Fruit fly (Drosophila melanogaster) whole organism, prepupa: ENCODE results near the gene Ir31a.

ENCODE experiments used
- CG10631 ChIP-seq: fragments of 200-800 bp; sonication (Bioruptor generic); optimal IDR thresholded peaks from 2 replicates; lab custom pipeline; 2016; ENCODE audit warnings: missing biosample characterization, missing genetic modification characterization
- CG10669 ChIP-seq: fragments of 200-800 bp; sonication (Bioruptor generic); optimal IDR thresholded peaks from 3 replicates; lab custom pipeline; 2018; ENCODE audit warnings: missing biosample characterization, mild to moderate bottlenecking, missing genetic modification characterization, moderate library complexity
- CG11294 ChIP-seq: fragments of 200-800 bp; sonication (Bioruptor generic); IDR thresholded peaks from 2 replicates; pipeline ENCODE4 v1.3.6; 2022; ENCODE audit warnings: missing biosample characterization, missing genetic modification characterization
- CG11762 ChIP-seq: fragments of 200-800 bp; sonication (Bioruptor generic); optimal IDR thresholded peaks from 3 replicates; lab custom pipeline; 2016; ENCODE audit warnings: missing biosample characterization, missing genetic modification characterization; ENCODE audit not compliant: insufficient read depth
- CG11902 ChIP-seq: fragments of 200-800 bp; sonication (Bioruptor generic); optimal IDR thresholded peaks from 3 replicates; lab custom pipeline; 2016; ENCODE audit warnings: missing biosample characterization, missing genetic modification characterization
- CG15336 ChIP-seq: fragments of 200-800 bp; sonication (Bioruptor generic); IDR thresholded peaks from 2 replicates; pipeline ENCODE4 v1.3.6; 2022; ENCODE audit warnings: missing biosample characterization, missing genetic modification characterization
- CG1621 ChIP-seq: fragments of 200-800 bp; sonication (Bioruptor generic); optimal IDR thresholded peaks from 3 replicates; lab custom pipeline; 2018; ENCODE audit warnings: missing biosample characterization, mild to moderate bottlenecking, missing genetic modification characterization
- CG16779 ChIP-seq: fragments of 200-800 bp; sonication (Bioruptor generic); optimal IDR thresholded peaks from 3 replicates; lab custom pipeline; 2017; ENCODE audit warnings: missing biosample characterization, mild to moderate bottlenecking, missing genetic modification characterization
- CG3032 ChIP-seq: fragments of 200-800 bp; optimal IDR thresholded peaks from 2 replicates; lab custom pipeline; 2019; ENCODE audit warnings: missing biosample characterization, mild to moderate bottlenecking, missing genetic modification characterization, moderate library complexity
- CG31627 ChIP-seq: fragments of 200-800 bp; sonication (Bioruptor generic); optimal IDR thresholded peaks from 3 replicates; lab custom pipeline; 2016; ENCODE audit warnings: missing biosample characterization, missing genetic modification characterization
- CG32006 ChIP-seq: fragments of 200-800 bp; sonication (Bioruptor generic); optimal IDR thresholded peaks from 3 replicates; lab custom pipeline; 2017; ENCODE audit warnings: missing biosample characterization, mild to moderate bottlenecking, missing genetic modification characterization
- CG3919 ChIP-seq: fragments of 200-800 bp; sonication (Bioruptor generic); optimal IDR thresholded peaks from 3 replicates; lab custom pipeline; 2016; ENCODE audit warnings: missing biosample characterization, missing genetic modification characterization
- CG4318 ChIP-seq: fragments of 200-800 bp; sonication (Bioruptor generic); optimal IDR thresholded peaks from 3 replicates; lab custom pipeline; 2017; ENCODE audit warnings: missing biosample characterization, mild to moderate bottlenecking, missing genetic modification characterization
- CG6854 ChIP-seq: fragments of 200-800 bp; sonication (Bioruptor generic); optimal IDR thresholded peaks from 2 replicates; lab custom pipeline; 2017; ENCODE audit warnings: missing biosample characterization, mild to moderate bottlenecking, missing genetic modification characterization
- CG8119 ChIP-seq: fragments of 200-800 bp; sonication (Bioruptor generic); IDR thresholded peaks from 3 replicates; pipeline ENCODE4 v1.3.6; 2022; ENCODE audit warnings: missing biosample characterization, missing genetic modification characterization
- CG8632 ChIP-seq: fragments of 200-800 bp; sonication (Bioruptor generic); optimal IDR thresholded peaks from 3 replicates; lab custom pipeline; 2016; ENCODE audit warnings: missing biosample characterization, missing genetic modification characterization
- CG9139 ChIP-seq: fragments of 200-800 bp; sonication (Bioruptor generic); optimal IDR thresholded peaks from 3 replicates; lab custom pipeline; 2017; ENCODE audit warnings: missing biosample characterization, mild to moderate bottlenecking, missing genetic modification characterization
- Hr38 ChIP-seq: sonication (Bioruptor generic); optimal IDR thresholded peaks from 2 replicates; lab custom pipeline; 2016; ENCODE audit warnings: missing biosample characterization, missing genetic modification characterization
- Hr39 ChIP-seq: fragments of 200-800 bp; sonication (Bioruptor generic); optimal IDR thresholded peaks from 2 replicates; lab custom pipeline; 2016; ENCODE audit warnings: missing biosample characterization, missing genetic modification characterization
- Hr4 ChIP-seq: fragments of 200-800 bp; sonication (Bioruptor generic); optimal IDR thresholded peaks from 3 replicates; lab custom pipeline; 2016; ENCODE audit warnings: missing biosample characterization, missing genetic modification characterization
- Lpt ChIP-seq: fragments of 200-800 bp; sonication (Bioruptor generic); optimal IDR thresholded peaks from 3 replicates; lab custom pipeline; 2016; ENCODE audit warnings: missing biosample characterization, missing genetic modification characterization
- Met ChIP-seq: fragments of 200-800 bp; sonication (Bioruptor generic); optimal IDR thresholded peaks from 3 replicates; lab custom pipeline; 2016; ENCODE audit warnings: missing biosample characterization, missing genetic modification characterization
- OdsH ChIP-seq: fragments of 200-800 bp; sonication (Bioruptor generic); optimal IDR thresholded peaks from 3 replicates; lab custom pipeline; 2016; ENCODE audit warnings: missing biosample characterization, missing genetic modification characterization
- Smox ChIP-seq: fragments of 200-800 bp; sonication (Bioruptor generic); optimal IDR thresholded peaks from 3 replicates; lab custom pipeline; 2016; ENCODE audit warnings: missing biosample characterization, missing genetic modification characterization
- Sox102F ChIP-seq: fragments of 200-800 bp; sonication (Bioruptor generic); optimal IDR thresholded peaks from 2 replicates; lab custom pipeline; 2016; ENCODE audit warnings: missing biosample characterization, mild to moderate bottlenecking, missing genetic modification characterization
- Sox15 ChIP-seq: fragments of 200-800 bp; sonication (Bioruptor generic); optimal IDR thresholded peaks from 3 replicates; lab custom pipeline; 2016; ENCODE audit warnings: missing biosample characterization, missing genetic modification characterization
- achi ChIP-seq: fragments of 200-800 bp; sonication (Bioruptor generic); optimal IDR thresholded peaks from 3 replicates; lab custom pipeline; 2016; ENCODE audit warnings: missing biosample characterization, missing genetic modification characterization
- acj6 ChIP-seq: fragments of 200-800 bp; sonication (Bioruptor generic); optimal IDR thresholded peaks from 3 replicates; lab custom pipeline; 2016; ENCODE audit warnings: missing biosample characterization, missing genetic modification characterization
- cyc ChIP-seq: fragments of 200-800 bp; sonication (Bioruptor generic); optimal IDR thresholded peaks from 3 replicates; lab custom pipeline; 2016; ENCODE audit warnings: missing biosample characterization, missing genetic modification characterization
- eg ChIP-seq: fragments of 200-800 bp; sonication (Bioruptor generic); IDR thresholded peaks from 3 replicates; pipeline ENCODE4 v1.3.6; 2022; ENCODE audit warnings: missing biosample characterization, missing genetic modification characterization
- esn ChIP-seq: fragments of 200-800 bp; sonication (Bioruptor generic); optimal IDR thresholded peaks from 2 replicates; lab custom pipeline; 2016; ENCODE audit warnings: missing biosample characterization, mild to moderate bottlenecking, missing genetic modification characterization, moderate library complexity
- fd59A ChIP-seq: fragments of 200-800 bp; sonication (Bioruptor generic); optimal IDR thresholded peaks from 2 replicates; lab custom pipeline; 2017; ENCODE audit warnings: missing biosample characterization, mild to moderate bottlenecking, missing genetic modification characterization, missing genetic modification reagents
- fd85E ChIP-seq: fragments of 200-800 bp; sonication (Bioruptor generic); optimal IDR thresholded peaks from 3 replicates; lab custom pipeline; 2016; ENCODE audit warnings: missing biosample characterization, missing genetic modification characterization
- fkh ChIP-seq: fragments of 200-800 bp; sonication (Bioruptor generic); optimal IDR thresholded peaks from 3 replicates; lab custom pipeline; 2017; ENCODE audit warnings: missing biosample characterization, mild to moderate bottlenecking, missing genetic modification characterization, moderate library complexity
- net ChIP-seq: fragments of 200-800 bp; sonication (Bioruptor generic); optimal IDR thresholded peaks from 3 replicates; lab custom pipeline; 2016; ENCODE audit warnings: missing biosample characterization, missing genetic modification characterization
- pdm3 ChIP-seq: fragments of 200-800 bp; sonication (Bioruptor generic); optimal IDR thresholded peaks from 3 replicates; lab custom pipeline; 2016; ENCODE audit warnings: missing biosample characterization, missing genetic modification characterization
- salr ChIP-seq, 2 experiments: fragments of 200-800 bp; sonication (Bioruptor generic); optimal IDR thresholded peaks; 3 replicates each; lab custom pipeline; 2016 to 2018; ENCODE audit warnings: missing biosample characterization in 2 of 2, missing genetic modification characterization in 2 of 2, mild to moderate bottlenecking in 1 of 2
- spab ChIP-seq: fragments of 200-800 bp; sonication (Bioruptor generic); optimal IDR thresholded peaks from 2 replicates; lab custom pipeline; 2017; ENCODE audit warnings: missing biosample characterization, mild to moderate bottlenecking, missing genetic modification characterization, missing genetic modification reagents
- svp ChIP-seq: fragments of 200-800 bp; sonication (Bioruptor generic); peaks from one replicate; lab custom pipeline; 2016; ENCODE audit warnings: missing biosample characterization, missing genetic modification characterization
- topi ChIP-seq: fragments of 200-800 bp; sonication (Bioruptor generic); optimal IDR thresholded peaks from 3 replicates; lab custom pipeline; 2016; ENCODE audit warnings: missing biosample characterization, missing genetic modification characterization
- vri ChIP-seq: fragments of 200-800 bp; sonication (Bioruptor generic); optimal IDR thresholded peaks from 3 replicates; lab custom pipeline; 2016; ENCODE audit warnings: missing biosample characterization, mild to moderate bottlenecking, missing genetic modification characterization

Gene Ir31a

dm6 chr2L:10387869-10388726 lies 17.3 kb upstream of the Ir31a start, which contains the start of gene da (continued):
- TF ChIP-seq Hr38 (GFP tag; lab: Kevin White, UChicago) = no peak
- TF ChIP-seq fd85E (GFP tag; lab: Kevin White, UChicago) = no peak
- no peak for TF ChIP-seq CG10631 (GFP tag; lab: Kevin White, UChicago)
- TF ChIP-seq pdm3 (GFP tag; lab: Kevin White, UChicago) = peak; percentile 73
- TF ChIP-seq OdsH = peak; percentile 58
- peak; percentile 38 for TF ChIP-seq acj6
- peak in 1 of 2 experiments; percentile 28 for TF ChIP-seq salr (GFP tag; optimal IDR thresholded peaks at IDR 0.05; lab: Kevin White, UChicago)
- peak; percentile 47 for TF ChIP-seq fkh (GFP tag; lab: Kevin White, UChicago)
- no peak for TF ChIP-seq CG9139 (GFP tag; lab: Kevin White, UChicago)
- peak; percentile 4 for TF ChIP-seq Sox102F
- TF ChIP-seq CG3032 (tag; lab: Kevin White, UChicago) = peak; percentile 61
- 0 out of 2 replicates have a peak, but pooled peaks have one; percentile 31 for TF ChIP-seq CG15336 (GFP tag; lab: Robert Waterston, UW)
- TF ChIP-seq CG3919 (GFP tag; lab: Kevin White, UChicago) = no peak
- peak; percentile 44 for TF ChIP-seq topi (GFP tag; lab: Kevin White, UChicago)
- TF ChIP-seq CG16779 (tag; lab: Kevin White, UChicago) = no peak
- TF ChIP-seq Hr4 = peak; percentile 54
- TF ChIP-seq Met (GFP tag; lab: Kevin White, UChicago) = peak; percentile 62
- no peak for TF ChIP-seq Lpt (GFP tag; lab: Kevin White, UChicago)
- TF ChIP-seq eg (GFP tag; lab: Robert Waterston, UW) = no peak; the same call in 1 of the 3 replicates
- peak; percentile 23 for TF ChIP-seq net
- no peak for TF ChIP-seq fd59A (GFP tag; lab: Kevin White, UChicago)
- no peak for TF ChIP-seq spab (GFP tag; lab: Kevin White, UChicago)
- peak; percentile 63 for TF ChIP-seq Hr39 (GFP tag; lab: Kevin White, UChicago)
- peak; percentile 66 for TF ChIP-seq esn (GFP tag; lab: Kevin White, UChicago)
- no peak; the same call in 2 of the 3 replicates for TF ChIP-seq CG8119
- peak; percentile 56 for TF ChIP-seq Smox (GFP tag; lab: Kevin White, UChicago)
- TF ChIP-seq CG4318 = no peak
- peak; percentile 58 for TF ChIP-seq CG31627 (GFP tag; lab: Kevin White, UChicago)
- no peak for TF ChIP-seq CG11762 (GFP tag; lab: Kevin White, UChicago)
- no peak for TF ChIP-seq CG6854 (GFP tag; lab: Kevin White, UChicago)
- TF ChIP-seq CG11294 = no peak
- no peak for TF ChIP-seq CG32006 (GFP tag; lab: Kevin White, UChicago)
- no peak for TF ChIP-seq svp (GFP tag; lab: Kevin White, UChicago)
- TF ChIP-seq CG10669 (GFP tag; lab: Kevin White, UChicago) = peak; percentile 22
- peak; percentile 45 for TF ChIP-seq vri (GFP tag; lab: Kevin White, UChicago)
- TF ChIP-seq CG11902 (GFP tag; lab: Kevin White, UChicago) = peak; percentile 11
- TF ChIP-seq cyc (GFP tag; lab: Kevin White, UChicago) = peak; percentile 50
- TF ChIP-seq CG1621 = no peak

dm6 chr2L:10393467-10393866 lies 11.9 kb upstream of the Ir31a start:
- TF ChIP-seq vri (GFP tag; lab: Kevin White, UChicago) (peak; percentile 18), CG1621 (no peak), cyc (GFP tag; lab: Kevin White, UChicago) (no peak), Sox15 (no peak), achi (GFP tag; lab: Kevin White, UChicago) (no peak), CG8632 (GFP tag; lab: Kevin White, UChicago) (no peak), acj6 (no peak), Sox102F (no peak)
